Fruit fly (Drosophila melanogaster): Measurements from ENCODE around the gene Ir25a.
A peak's percentile ranks its signal among the peaks of the same experiment; 100 is the strongest.

- TF ChIP-seq achi (GFP tag; optimal IDR thresholded peaks at IDR 0.05) (peak; percentile 63), Ets21C (GFP tag; optimal IDR thresholded peaks at IDR 0.05) (peak; percentile 12), cyc (GFP tag; optimal IDR thresholded peaks at IDR 0.05) (peak; percentile 49), lz (GFP tag; optimal IDR thresholded peaks at IDR 0.05) (peak; percentile 62), Sox14 (GFP tag; optimal IDR thresholded peaks at IDR 0.05) (peak; percentile 56), CG6854 (GFP tag; optimal IDR thresholded peaks at IDR 0.05) (no peak)
These were observed 24.2 kb downstream of the Ir25a start for dm6 chr2L:4810697-4811490.

Measured in whole organism, prepupa.